Worm (Caenorhabditis elegans): Measurements from ENCODE around the gene M01H9.4.

The M01H9.4 gene

ce11 chrIV:4477009-4477471 lies 5.7 kb downstream of the M01H9.4 start, which contains the start of gene M01H9.3 (continued):
- TF ChIP-seq daf-12 (tag; optimal IDR thresholded peaks at IDR 0.05) (no peak), zip-2 (tag; optimal IDR thresholded peaks at IDR 0.05) (no peak), nhr-48 (tag; optimal IDR thresholded peaks at IDR 0.05) (peak; percentile 66), gei-8 (GFP tag; optimal IDR thresholded peaks at IDR 0.05) (no peak), daf-16 (GFP tag; optimal IDR thresholded peaks at IDR 0.05) (no peak), daf-16 (tag; optimal IDR thresholded peaks at IDR 0.05) (peak; percentile 44), nhr-76 (tag; optimal IDR thresholded peaks at IDR 0.05) (no peak), zfp-3 (GFP tag; conservative IDR thresholded peaks at IDR 0.05) (no peak), mdt-29 (GFP tag; IDR thresholded peaks at IDR 0.05) (peak; percentile 49; the same call in 1 of the 2 replicates), ZK546.5 (tag; optimal IDR thresholded peaks at IDR 0.05) (no peak), Y75B8A.6 (GFP tag; IDR thresholded peaks at IDR 0.05) (no peak), ctbp-1 (GFP tag; IDR thresholded peaks at IDR 0.05) (no peak), spr-3 (GFP tag; optimal IDR thresholded peaks at IDR 0.05) (no peak), mes-2 (tag; optimal IDR thresholded peaks at IDR 0.05; ENCODE audit: poor library complexity, severe bottlenecking) (peak; percentile 42), lsy-2 (tag; optimal IDR thresholded peaks at IDR 0.05) (peak in 1 of 2 experiments; percentile 67), set-16 (GFP tag; IDR thresholded peaks at IDR 0.05) (no peak), Y48G9A.11 (GFP tag; IDR thresholded peaks at IDR 0.05) (no peak), R02D3.7 (tag; optimal IDR thresholded peaks at IDR 0.05) (no peak), F10B5.3 (tag; optimal IDR thresholded peaks at IDR 0.05) (no peak), nhr-28 (tag; optimal IDR thresholded peaks at IDR 0.05) (peak; percentile 74), duxl-1 (tag; optimal IDR thresholded peaks at IDR 0.05; ENCODE audit: poor library complexity) (no peak), unc-62 (GFP tag; optimal IDR thresholded peaks at IDR 0.05 in 1 of 2) (peak in 1 of 2 experiments; percentile 87), unc-62 (tag; optimal IDR thresholded peaks at IDR 0.05) (no peak), ztf-11 (tag; optimal IDR thresholded peaks at IDR 0.05) (no peak), skn-1 (tag; optimal IDR thresholded peaks at IDR 0.05) (no peak), Y105C5A.15 (GFP tag; IDR thresholded peaks at IDR 0.05) (no peak), lim-7 (GFP tag; IDR thresholded peaks at IDR 0.05) (no peak), zfp-2 (tag; optimal IDR thresholded peaks at IDR 0.05) (no peak), spr-1 (tag; optimal IDR thresholded peaks at IDR 0.05) (no peak), lin-39 (tag; optimal IDR thresholded peaks at IDR 0.05) (no peak), arid-1 (GFP tag; conservative IDR thresholded peaks at IDR 0.05) (no peak), attf-4 (tag; optimal IDR thresholded peaks at IDR 0.05) (no peak), ceh-32 (tag; optimal IDR thresholded peaks at IDR 0.05; ENCODE audit: poor library complexity) (no peak), nhr-42 (GFP tag; IDR thresholded peaks at IDR 0.05) (no peak), hmg-1.1 (GFP tag; IDR thresholded peaks at IDR 0.05) (no peak), aha-1 (tag) (peak; percentile 95), pha-4 (GFP tag; IDR thresholded peaks at IDR 0.05) (no peak), pha-4 (tag; optimal IDR thresholded peaks at IDR 0.05) (peak; percentile 36), mxl-2 (GFP tag; conservative IDR thresholded peaks at IDR 0.05) (no peak), tag-97 (GFP tag; IDR thresholded peaks at IDR 0.05) (no peak), lir-3 (tag; optimal IDR thresholded peaks at IDR 0.05) (no peak), lin-38 (GFP tag; IDR thresholded peaks at IDR 0.05) (no peak), zip-11 (GFP tag; IDR thresholded peaks at IDR 0.05) (no peak), dmd-8 (GFP tag; IDR thresholded peaks at IDR 0.05) (no peak), dmd-6 (GFP tag; IDR thresholded peaks at IDR 0.05) (peak; percentile 87), lin-29 (GFP tag; IDR thresholded peaks at IDR 0.05) (no peak), F26F4.8 (GFP tag; conservative IDR thresholded peaks at IDR 0.05) (no peak), daf-8 (GFP tag; IDR thresholded peaks at IDR 0.05) (no peak), nhr-102 (tag; optimal IDR thresholded peaks at IDR 0.05) (no peak), fos-1 (tag; optimal IDR thresholded peaks at IDR 0.05) (no peak), ces-1 (GFP tag; optimal IDR thresholded peaks at IDR 0.05) (no peak), nhr-11 (tag; optimal IDR thresholded peaks at IDR 0.05) (peak; percentile 61), php-3 (GFP tag; IDR thresholded peaks at IDR 0.05) (no peak)
